Worm (Caenorhabditis elegans) whole organism, L4 larva: Measurements from ENCODE around the gene fce-2.

Experiments
- F26F4.8 ChIP-seq: fragments of 200-800 bp; sonication (Bioruptor generic); conservative IDR thresholded peaks from 2 replicates; pipeline ENCODE4 v1.3.6; 2022; ENCODE audit warnings: missing genetic modification characterization, missing compliant biosample characterization
- F37D6.2 ChIP-seq: sonication (generic microtip); optimal IDR thresholded peaks from 2 replicates; lab custom pipeline; 2016; ENCODE audit warnings: mild to moderate bottlenecking, missing genetic modification characterization, missing compliant biosample characterization
- F44E2.7 ChIP-seq: fragments of 200-800 bp; sonication (Bioruptor generic); IDR thresholded peaks from 2 replicates; pipeline ENCODE4 v2.1.2; 2022; ENCODE audit warnings: missing genetic modification characterization, missing compliant biosample characterization
- F49E8.2 ChIP-seq: sonication (generic microtip); optimal IDR thresholded peaks from 2 replicates; lab custom pipeline; 2016; ENCODE audit warnings: missing compliant biosample characterization, mild to moderate bottlenecking, missing genetic modification characterization, borderline replicate concordance
- R02D3.7 ChIP-seq: fragments of 150-350 bp; sonication (generic microtip); optimal IDR thresholded peaks from 3 replicates; lab custom pipeline; 2014; ENCODE audit warnings: missing biosample characterization, missing genetic modification characterization
- Y48G9A.11 ChIP-seq: fragments of 200-800 bp; sonication (Bioruptor generic); IDR thresholded peaks from 2 replicates; pipeline ENCODE4 v1.3.6; 2022; ENCODE audit warnings: missing genetic modification reagents, missing genetic modification characterization, missing compliant biosample characterization
- ZK337.2 ChIP-seq: fragments of 200-800 bp; sonication (Bioruptor generic); IDR thresholded peaks from 2 replicates; pipeline ENCODE4 v1.3.6; 2022; ENCODE audit warnings: missing genetic modification reagents, missing genetic modification characterization, missing compliant biosample characterization
- aha-1 ChIP-seq: fragments of 150-350 bp; peaks from one replicate; lab custom pipeline; 2014; ENCODE audit warnings: missing biosample characterization, missing genetic modification characterization
- arid-1 ChIP-seq: fragments of 200-800 bp; sonication (Bioruptor generic); conservative IDR thresholded peaks from 2 replicates; pipeline ENCODE4 v1.3.6; 2022; ENCODE audit warnings: missing genetic modification reagents, missing genetic modification characterization, missing compliant biosample characterization
- ceh-44 ChIP-seq: fragments of 200-800 bp; sonication (Bioruptor generic); IDR thresholded peaks from 2 replicates; pipeline ENCODE4 v1.3.6; 2022; ENCODE audit warnings: missing genetic modification reagents, missing genetic modification characterization, missing compliant biosample characterization
- ces-1 ChIP-seq: fragments of 150-350 bp; sonication (generic microtip); optimal IDR thresholded peaks from 4 replicates; lab custom pipeline; 2014; ENCODE audit warnings: missing biosample characterization, missing genetic modification reagents, missing genetic modification characterization
- ctbp-1 ChIP-seq: fragments of 200-800 bp; sonication (Bioruptor generic); IDR thresholded peaks from 2 replicates; pipeline ENCODE4 v1.3.6; 2022; ENCODE audit warnings: missing genetic modification reagents, missing genetic modification characterization, missing compliant biosample characterization
- dmd-8 ChIP-seq: fragments of 200-800 bp; sonication (Bioruptor generic); IDR thresholded peaks from 2 replicates; pipeline ENCODE4 v1.3.6; 2022; ENCODE audit warnings: missing genetic modification characterization, missing compliant biosample characterization
- duxl-1 ChIP-seq: sonication (generic microtip); optimal IDR thresholded peaks from 2 replicates; lab custom pipeline; 2016; ENCODE audit warnings: mild to moderate bottlenecking, missing genetic modification characterization, moderate library complexity, missing compliant biosample characterization; ENCODE audit not compliant: poor library complexity
- dve-1 ChIP-seq: sonication (generic microtip); optimal IDR thresholded peaks from 2 replicates; lab custom pipeline; 2017; ENCODE audit warnings: antibody characterized with exemption, mild to moderate bottlenecking, missing genetic modification characterization, missing compliant biosample characterization; ENCODE audit not compliant: insufficient read depth
- egl-43 ChIP-seq: fragments of 200-800 bp; sonication (Bioruptor generic); IDR thresholded peaks from 2 replicates; pipeline ENCODE4 v1.3.6; 2022; ENCODE audit warnings: missing genetic modification reagents, missing genetic modification characterization, missing compliant biosample characterization
- fkh-10 ChIP-seq: fragments of 150-350 bp; optimal IDR thresholded peaks from 2 replicates; lab custom pipeline; 2014; ENCODE audit warnings: missing biosample characterization, missing genetic modification reagents, missing genetic modification characterization
- gei-8 ChIP-seq: fragments of 200-800 bp; sonication (Bioruptor generic); optimal IDR thresholded peaks from 2 replicates; lab custom pipeline; 2018; ENCODE audit warnings: mild to moderate bottlenecking, missing genetic modification characterization, missing compliant biosample characterization
- hlh-11 ChIP-seq: fragments of 200-800 bp; sonication (Bioruptor generic); optimal IDR thresholded peaks from 2 replicates; lab custom pipeline; 2018; ENCODE audit warnings: mild to moderate bottlenecking, missing genetic modification characterization, missing compliant biosample characterization
- hmg-1.1 ChIP-seq: fragments of 200-800 bp; sonication (Bioruptor generic); IDR thresholded peaks from 2 replicates; pipeline ENCODE4 v1.3.6; 2022; ENCODE audit warnings: missing genetic modification reagents, missing genetic modification characterization, missing compliant biosample characterization
- lim-7 ChIP-seq: fragments of 200-800 bp; sonication (Bioruptor generic); IDR thresholded peaks from 2 replicates; pipeline ENCODE4 v1.3.6; 2022; ENCODE audit warnings: missing genetic modification characterization, missing compliant biosample characterization
- mxl-3 ChIP-seq: fragments of 200-800 bp; sonication (Bioruptor generic); optimal IDR thresholded peaks from 2 replicates; lab custom pipeline; 2018; ENCODE audit warnings: mild to moderate bottlenecking, missing genetic modification characterization, missing compliant biosample characterization
- nhr-102 ChIP-seq: sonication (generic microtip); optimal IDR thresholded peaks from 2 replicates; lab custom pipeline; 2016; ENCODE audit warnings: mild to moderate bottlenecking, missing genetic modification characterization, moderate library complexity, missing compliant biosample characterization
- nhr-111 ChIP-seq: fragments of 200-800 bp; sonication (Bioruptor generic); optimal IDR thresholded peaks from 2 replicates; lab custom pipeline; 2018; ENCODE audit warnings: mild to moderate bottlenecking, missing genetic modification characterization, missing compliant biosample characterization
- nhr-237 ChIP-seq: sonication (generic microtip); optimal IDR thresholded peaks from 2 replicates; lab custom pipeline; 2017; ENCODE audit warnings: missing biosample characterization, missing genetic modification characterization
- nhr-25 ChIP-seq: sonication (generic microtip); optimal IDR thresholded peaks from 2 replicates; lab custom pipeline; 2017; ENCODE audit warnings: missing genetic modification characterization, mild to moderate bottlenecking, missing compliant biosample characterization, antibody characterized with exemption, moderate library complexity, borderline replicate concordance; ENCODE audit not compliant: insufficient read depth
- nhr-28 ChIP-seq: fragments of 150-350 bp; optimal IDR thresholded peaks from 2 replicates; lab custom pipeline; 2014; ENCODE audit warnings: missing biosample characterization, missing genetic modification characterization
- nhr-41 ChIP-seq: fragments of 200-800 bp; sonication (Bioruptor generic); IDR thresholded peaks from 2 replicates; pipeline ENCODE4 v1.3.6; 2022; ENCODE audit warnings: missing genetic modification reagents, missing genetic modification characterization, missing compliant biosample characterization
- nhr-6 ChIP-seq: fragments of 150-350 bp; optimal IDR thresholded peaks from 2 replicates; lab custom pipeline; 2014; ENCODE audit warnings: missing biosample characterization, missing genetic modification characterization
- nhr-76 ChIP-seq: fragments of 150-350 bp; optimal IDR thresholded peaks from 2 replicates; lab custom pipeline; 2014; ENCODE audit warnings: missing biosample characterization, missing genetic modification characterization
- pha-4 ChIP-seq, 2 experiments: fragments of 150-350 bp in 1 of 2; fragments of 200-800 bp in 1 of 2; sonication (Bioruptor generic) in 1 of 2; IDR thresholded peaks in 1 of 2; optimal IDR thresholded peaks in 1 of 2; 2 replicates each; pipeline versions ENCODE4 v1.3.6 to Lab custom; 2014 to 2022; ENCODE audit warnings: missing genetic modification characterization in 2 of 2, missing genetic modification reagents in 2 of 2, missing biosample characterization in 1 of 2, missing compliant biosample characterization in 1 of 2
- php-3 ChIP-seq: fragments of 200-800 bp; sonication (Bioruptor generic); IDR thresholded peaks from 2 replicates; pipeline ENCODE4 v1.3.6; 2022; ENCODE audit warnings: missing genetic modification reagents, missing genetic modification characterization, missing compliant biosample characterization
- pqm-1 ChIP-seq: sonication (generic microtip); optimal IDR thresholded peaks from 2 replicates; lab custom pipeline; 2017; ENCODE audit warnings: missing biosample characterization, missing genetic modification characterization
- rbr-2 ChIP-seq: sonication (generic microtip); optimal IDR thresholded peaks from 2 replicates; lab custom pipeline; 2016; ENCODE audit warnings: missing genotype, missing genetic modification characterization, missing compliant biosample characterization
- set-16 ChIP-seq: fragments of 200-800 bp; sonication (Bioruptor generic); IDR thresholded peaks from 2 replicates; pipeline ENCODE4 v1.3.6; 2022; ENCODE audit warnings: missing genetic modification reagents, missing genetic modification characterization, missing compliant biosample characterization
- snpc-1.2 ChIP-seq: fragments of 200-800 bp; sonication (Bioruptor generic); IDR thresholded peaks from 2 replicates; pipeline ENCODE4 v1.3.6; 2022; ENCODE audit warnings: missing genetic modification reagents, missing genetic modification characterization, missing compliant biosample characterization
- unc-130 ChIP-seq: sonication (generic microtip); optimal IDR thresholded peaks from 2 replicates; lab custom pipeline; 2016; ENCODE audit warnings: missing genetic modification reagents, missing genetic modification characterization, missing compliant biosample characterization
- unc-62 ChIP-seq, 3 experiments: fragments of 150-350 bp in 1 of 3; sonication (generic microtip); optimal IDR thresholded peaks in 2 of 3; peaks in 1 of 3; 1 replicate in 1 of 3; 2 replicates in 2 of 3; lab custom pipeline; 2014 to 2017; ENCODE audit warnings: missing biosample characterization in 3 of 3, missing genetic modification characterization in 3 of 3, missing genetic modification reagents in 3 of 3, missing genotype in 1 of 3
- vab-7 ChIP-seq: fragments of 200-800 bp; sonication (Bioruptor generic); IDR thresholded peaks from 2 replicates; pipeline ENCODE4 v1.3.6; 2022; ENCODE audit warnings: missing genetic modification reagents, missing genetic modification characterization, missing compliant biosample characterization
- zfp-3 ChIP-seq: fragments of 200-800 bp; sonication (Bioruptor generic); conservative IDR thresholded peaks from 2 replicates; pipeline ENCODE4 v1.3.6; 2022; ENCODE audit warnings: missing genetic modification reagents, missing genetic modification characterization, missing compliant biosample characterization
- ztf-7 ChIP-seq: fragments of 150-350 bp; optimal IDR thresholded peaks from 2 replicates; lab custom pipeline; 2014; ENCODE audit warnings: missing biosample characterization, missing genetic modification characterization

The fce-2 gene

DNA sequence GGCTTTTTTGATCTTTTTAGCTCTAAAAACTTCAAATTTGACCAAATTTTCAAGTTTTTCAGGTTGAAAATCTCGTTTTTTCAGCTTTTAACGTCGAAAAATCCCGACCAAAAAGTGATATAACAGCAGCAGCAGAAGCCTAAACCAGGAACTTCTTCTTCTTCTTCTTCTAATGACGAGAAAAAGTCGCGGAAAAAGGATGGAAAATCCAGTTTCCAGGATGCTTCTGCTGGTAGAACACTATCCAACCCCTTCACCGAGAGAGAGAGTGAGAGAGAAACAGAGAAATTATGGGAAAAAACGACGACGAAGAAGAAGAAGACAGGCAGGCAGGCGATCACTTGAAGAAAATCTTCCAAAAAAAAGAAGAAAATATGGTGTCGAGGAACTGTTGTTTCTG lies 18.3 kb upstream of the fce-2 start:
- no peak for TF ChIP-seq arid-1 (GFP tag; lab: Robert Waterston, UW)
- no peak for TF ChIP-seq unc-62 (GFP tag; optimal IDR thresholded peaks at IDR 0.05 in 1 of 2; lab: Kevin White, UChicago)
- no peak for TF ChIP-seq unc-62 (tag; optimal IDR thresholded peaks at IDR 0.05; lab: Kevin White, UChicago)
- no peak for TF ChIP-seq nhr-6 (tag; lab: Kevin White, UChicago)
- no peak for TF ChIP-seq ceh-44 (GFP tag; lab: Robert Waterston, UW)
- no peak for TF ChIP-seq F26F4.8 (GFP tag; lab: Robert Waterston, UW)
- TF ChIP-seq aha-1 = peak; percentile 64
- TF ChIP-seq Y48G9A.11 = no peak

DNA sequence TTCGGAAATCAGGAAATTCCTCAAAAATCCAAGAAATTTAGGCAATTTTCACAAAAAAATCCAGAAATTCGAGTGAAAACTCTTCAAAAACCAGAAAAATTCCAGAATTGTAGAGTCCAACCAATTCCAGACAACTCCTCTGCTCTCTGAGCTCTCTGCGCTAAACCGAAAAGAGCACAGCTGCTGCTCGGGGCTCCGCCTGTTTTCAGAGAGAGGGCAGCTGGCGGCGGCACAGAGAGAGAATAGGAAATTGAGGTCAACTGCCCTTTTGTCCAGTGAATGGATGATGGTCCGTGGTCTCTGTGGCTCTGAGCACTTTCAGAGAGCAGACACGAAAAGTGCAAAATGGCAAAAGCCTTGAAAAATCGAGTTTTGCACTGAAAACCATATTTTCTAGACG lies 16.1 kb upstream of the fce-2 start:
- no peak for TF ChIP-seq vab-7
- TF ChIP-seq ctbp-1 (GFP tag; lab: Robert Waterston, UW) = no peak
- TF ChIP-seq F37D6.2 (tag; lab: Kevin White, UChicago) = no peak
- TF ChIP-seq nhr-237 (tag; lab: Kevin White, UChicago) = no peak
- no peak for TF ChIP-seq nhr-102 (tag; lab: Kevin White, UChicago)
- TF ChIP-seq R02D3.7 (tag; lab: Kevin White, UChicago) = no peak
- TF ChIP-seq set-16 (GFP tag; lab: Robert Waterston, UW) = peak; percentile 50; the same call in 1 of the 2 replicates
- TF ChIP-seq Y48G9A.11 = no peak

DNA sequence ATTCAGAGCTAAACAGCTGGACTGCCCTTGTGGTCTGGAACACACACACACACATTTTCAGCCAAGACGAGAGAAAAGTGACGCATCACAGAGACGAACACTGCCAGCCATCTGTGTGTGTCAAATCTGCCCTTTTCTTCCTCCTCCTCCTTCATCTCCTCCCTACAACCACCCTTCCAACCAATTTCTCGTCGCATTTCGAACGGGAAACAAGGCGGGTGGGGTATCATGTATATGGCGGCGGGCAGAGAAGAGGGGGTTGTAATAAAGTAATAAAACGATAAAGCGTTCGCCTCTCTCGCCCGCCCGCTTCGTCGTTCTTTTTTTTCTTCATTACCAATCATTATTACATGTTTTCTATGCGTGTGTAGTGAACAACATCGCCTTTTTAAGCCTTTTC lies 14.8 kb upstream of the fce-2 start:
- peak in 1 of 2 experiments; percentile 41 for TF ChIP-seq unc-62 (GFP tag; optimal IDR thresholded peaks at IDR 0.05 in 1 of 2; lab: Kevin White, UChicago)
- TF ChIP-seq unc-62 (tag; optimal IDR thresholded peaks at IDR 0.05; lab: Kevin White, UChicago) = no peak
- TF ChIP-seq nhr-28 (tag; lab: Kevin White, UChicago) = peak; percentile 5
- peak; percentile 8 for TF ChIP-seq duxl-1
- TF ChIP-seq hlh-11 (tag; lab: Kevin White, UChicago) = peak; percentile 2
- TF ChIP-seq gei-8 (GFP tag; lab: Kevin White, UChicago) = no peak
- peak; percentile 30 for TF ChIP-seq dve-1 (tag; lab: Kevin White, UChicago)
- TF ChIP-seq egl-43 (GFP tag; lab: Robert Waterston, UW) = 0 out of 2 replicates have a peak, but pooled peaks have one; percentile 33
- peak; percentile 17 for TF ChIP-seq mxl-3 (GFP tag; lab: Kevin White, UChicago)
- no peak for TF ChIP-seq arid-1 (GFP tag; lab: Robert Waterston, UW)
- TF ChIP-seq pha-4 (GFP tag; IDR thresholded peaks at IDR 0.05; lab: Robert Waterston, UW) = no peak
- TF ChIP-seq pha-4 (tag; optimal IDR thresholded peaks at IDR 0.05; lab: Kevin White, UChicago) = no peak
- TF ChIP-seq php-3 (GFP tag; lab: Robert Waterston, UW) = 0 out of 2 replicates have a peak, but pooled peaks have one; percentile 7
- no peak for TF ChIP-seq zfp-3
- no peak for TF ChIP-seq nhr-41 (GFP tag; lab: Robert Waterston, UW)

DNA sequence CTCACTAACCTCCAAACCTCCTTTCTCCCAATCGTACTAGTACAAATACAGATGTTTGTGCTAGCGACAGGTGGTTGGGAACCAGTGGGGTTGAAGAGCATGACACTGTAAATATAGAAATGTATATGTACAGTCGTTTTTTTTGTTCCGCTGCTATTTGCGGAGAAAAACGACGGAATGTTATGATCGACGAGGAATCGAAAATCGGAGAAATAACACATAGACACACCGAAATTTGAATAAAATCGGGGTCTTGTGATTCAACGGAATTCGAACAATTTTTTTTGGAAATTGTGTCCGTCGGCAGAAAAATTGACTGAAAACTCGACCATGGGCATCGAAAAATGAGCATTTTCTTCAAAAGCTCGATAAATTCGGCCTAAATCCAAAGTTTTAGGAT lies 13.4 kb upstream of the fce-2 start, which contains the start of gene F53H2.3:
Gene F53H2.3 (minus strand): TSS at position 101 of the 400 bp plus-strand sequence.
- TF ChIP-seq egl-43 (GFP tag; lab: Robert Waterston, UW) = no peak

DNA sequence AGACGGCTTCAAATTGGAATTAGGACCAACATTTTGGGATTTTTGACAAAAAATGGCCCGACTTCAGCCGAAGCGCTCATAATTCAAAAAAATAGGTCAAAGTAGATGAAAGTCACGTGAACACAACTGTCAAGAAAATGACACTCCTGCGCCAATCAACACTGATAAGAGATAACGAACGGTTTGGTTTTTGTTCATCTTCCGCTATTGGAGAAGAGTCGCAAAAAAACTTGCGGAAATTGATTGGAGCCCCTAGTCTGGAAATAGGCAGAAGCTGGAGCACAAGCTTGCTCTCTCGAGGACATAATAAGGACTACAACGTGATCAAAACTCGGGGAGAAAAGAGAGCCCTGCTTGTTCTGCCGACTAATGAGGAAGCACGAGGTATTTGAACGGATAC lies 12.9 kb upstream of the fce-2 start:
- TF ChIP-seq ces-1 (GFP tag; lab: Kevin White, UChicago) (no peak), dmd-8 (GFP tag; lab: Robert Waterston, UW) (no peak), ztf-7 (no peak), lim-7 (GFP tag; lab: Robert Waterston, UW) (no peak), fkh-10 (GFP tag; lab: Kevin White, UChicago) (no peak), unc-130 (GFP tag; lab: Kevin White, UChicago) (no peak), pqm-1 (tag; lab: Kevin White, UChicago) (peak; percentile 31), nhr-111 (GFP tag; lab: Kevin White, UChicago) (no peak), hlh-11 (tag; lab: Kevin White, UChicago) (peak; percentile 75), snpc-1.2 (GFP tag; lab: Robert Waterston, UW) (no peak), ZK337.2 (GFP tag; lab: Robert Waterston, UW) (no peak), Y48G9A.11 (no peak), F49E8.2 (tag; lab: Kevin White, UChicago) (no peak), nhr-25 (tag; lab: Kevin White, UChicago) (no peak), nhr-76 (no peak), nhr-6 (tag; lab: Kevin White, UChicago) (peak; percentile 8), ctbp-1 (GFP tag; lab: Robert Waterston, UW) (no peak), F44E2.7 (GFP tag; lab: Robert Waterston, UW) (no peak), vab-7 (no peak), rbr-2 (tag; lab: Kevin White, UChicago) (no peak), hmg-1.1 (0 out of 2 replicates have a peak, but pooled peaks have one; percentile 31)
